Worm (Caenorhabditis elegans): ENCODE results near the gene mrps-18A.
A peak's percentile ranks its signal among the peaks of the same experiment; 100 is the strongest.

Gene mrps-18A

DNA sequence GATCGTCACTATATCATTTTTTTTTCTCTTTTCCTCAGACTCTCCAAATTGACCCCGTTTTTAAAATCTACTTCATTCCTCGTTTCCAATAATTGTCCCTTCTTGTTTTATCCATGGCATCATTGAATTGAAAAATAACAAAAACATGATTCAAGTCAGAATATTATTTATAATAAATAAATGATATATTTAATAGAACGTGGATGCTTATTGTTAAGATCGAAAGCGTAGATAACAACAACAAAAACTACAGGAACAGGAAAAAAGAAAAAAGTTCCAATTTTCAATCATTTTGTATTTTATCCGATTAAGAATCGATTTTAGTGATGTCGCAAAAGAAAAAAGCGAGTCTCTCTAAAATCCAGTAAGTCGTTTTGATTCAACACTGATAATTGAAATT is 19.3 kb downstream of the mrps-18A start, which contains the start of gene F10E9.2:
TSS of gene F10E9.2 (plus strand) at position 301 of the 400 bp plus-strand sequence.
- TF ChIP-seq tlp-1 (tag; optimal IDR thresholded peaks at IDR 0.05) (no peak), mef-2 (tag; optimal IDR thresholded peaks at IDR 0.05) (no peak), fkh-4 (tag; optimal IDR thresholded peaks at IDR 0.05; ENCODE audit: borderline replicate concordance) (no peak), Y116A8C.19 (tag; optimal IDR thresholded peaks at IDR 0.05; ENCODE audit: borderline replicate concordance) (no peak), unc-86 (tag; optimal IDR thresholded peaks at IDR 0.05) (no peak), sup-37 (GFP tag; optimal IDR thresholded peaks at IDR 0.05) (no peak), ztf-4 (tag; optimal IDR thresholded peaks at IDR 0.05) (no peak), ets-5 (GFP tag; IDR thresholded peaks at IDR 0.05) (no peak), swsn-7 (tag; optimal IDR thresholded peaks at IDR 0.05) (no peak), blmp-1 (tag; optimal IDR thresholded peaks at IDR 0.05) (no peak), nhr-77 (tag; optimal IDR thresholded peaks at IDR 0.05) (no peak), lin-39 (tag; optimal IDR thresholded peaks at IDR 0.05) (no peak), irx-1 (tag; optimal IDR thresholded peaks at IDR 0.05) (no peak), lin-15B (tag; optimal IDR thresholded peaks at IDR 0.05) (no peak), F16B12.6 (tag; optimal IDR thresholded peaks at IDR 0.05) (no peak), lir-3 (tag; optimal IDR thresholded peaks at IDR 0.05; ENCODE audit: poor library complexity) (no peak)

DNA sequence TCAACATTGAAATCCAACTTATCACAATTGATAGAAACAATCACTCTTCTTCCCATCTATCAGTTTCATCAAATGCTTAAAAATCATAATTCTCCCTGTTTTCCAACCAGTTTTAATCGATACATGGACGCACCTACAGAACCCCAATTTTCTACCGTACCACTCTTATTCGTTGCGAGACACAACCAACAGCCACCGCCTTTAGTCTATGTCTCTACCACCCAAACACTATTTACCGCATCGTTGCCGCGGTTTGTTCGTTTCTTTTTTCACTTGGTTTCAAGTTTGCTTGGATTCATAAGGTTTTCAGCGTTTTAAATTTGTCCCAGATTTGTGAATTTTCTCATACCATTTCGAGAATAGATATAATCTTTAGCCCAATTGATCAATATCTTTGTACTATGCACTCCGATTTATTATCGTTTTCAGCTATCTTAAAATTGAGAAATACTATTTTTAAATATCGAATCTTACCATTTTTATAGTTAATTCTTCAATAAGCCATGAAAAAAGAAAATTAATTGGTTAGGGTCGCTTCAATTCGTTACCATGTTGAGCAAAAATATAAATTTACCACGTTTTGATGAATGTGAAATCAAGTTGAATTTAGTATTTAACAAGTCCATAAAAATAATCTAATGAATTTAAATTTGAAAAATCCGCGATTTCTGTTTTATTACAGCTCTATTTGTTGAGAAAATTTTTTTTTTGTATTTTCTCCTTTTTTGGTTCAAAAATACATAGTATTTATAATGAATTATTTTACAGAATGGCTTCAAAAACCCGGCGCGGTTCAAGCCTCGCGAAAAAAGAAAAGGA is 21.3 kb downstream of the mrps-18A start, which contains the start of gene F10E9.3:
TSS of gene F10E9.3 (plus strand) at position 769 of the 819 bp plus-strand sequence.
- TF ChIP-seq dpl-1 (GFP tag; optimal IDR thresholded peaks at IDR 0.05): peak in 2 of 3 experiments; percentile 36 to 55
- TF ChIP-seq blmp-1 (tag; optimal IDR thresholded peaks at IDR 0.05): peak; percentile 50
- no peak for TF ChIP-seq ceh-90 (tag; optimal IDR thresholded peaks at IDR 0.05)
- TF ChIP-seq lir-3 (tag; optimal IDR thresholded peaks at IDR 0.05; ENCODE audit: poor library complexity): no peak
- peak; percentile 27 for TF ChIP-seq rnt-1 (tag; optimal IDR thresholded peaks at IDR 0.05)
- peak; percentile 42 to 58 for TF ChIP-seq efl-1 (optimal IDR thresholded peaks at IDR 0.05)
- TF ChIP-seq efl-1 (GFP tag; optimal IDR thresholded peaks at IDR 0.05 in 1 of 2): peak; percentile 16 to 86
- TF ChIP-seq skn-1 (tag; optimal IDR thresholded peaks at IDR 0.05): peak; percentile 21
- TF ChIP-seq nhr-85 (tag): peak; percentile 78
- TF ChIP-seq egl-13 (tag; optimal IDR thresholded peaks at IDR 0.05): no peak
- peak; percentile 3 to 72 for TF ChIP-seq lin-35 (GFP tag; optimal IDR thresholded peaks at IDR 0.05)
- no peak for TF ChIP-seq nhr-20 (tag; optimal IDR thresholded peaks at IDR 0.05)
- peak; percentile 23 for TF ChIP-seq snu-23 (GFP tag; optimal IDR thresholded peaks at IDR 0.05)
- TF ChIP-seq lsy-2 (tag; optimal IDR thresholded peaks at IDR 0.05): peak; percentile 80 to 97
- TF ChIP-seq C16A3.4 (tag; optimal IDR thresholded peaks at IDR 0.05): peak; percentile 3

DNA sequence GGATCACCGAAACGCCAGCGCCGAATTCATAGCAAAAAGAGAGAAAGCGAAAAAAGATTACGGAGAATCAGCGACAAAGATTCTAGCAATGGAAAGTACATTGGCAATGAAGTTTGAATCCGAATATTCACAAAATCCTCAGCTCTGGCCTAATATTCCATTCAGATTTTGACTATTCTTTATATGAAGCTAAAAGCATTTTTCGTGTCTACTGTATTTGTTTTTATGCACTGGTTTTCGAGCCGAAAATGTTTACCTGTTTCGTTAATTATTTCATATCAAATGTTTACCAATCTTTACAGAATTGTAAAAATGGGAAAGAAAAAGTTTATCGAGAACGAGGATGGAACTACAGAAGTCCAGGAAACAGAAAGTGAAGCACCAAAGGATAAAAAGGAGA is 23.5 kb downstream of the mrps-18A start, which contains the start of gene F10E9.4:
TSS of gene F10E9.4 (plus strand) at position 301 of the 400 bp plus-strand sequence.
- no peak for TF ChIP-seq fkh-10 (GFP tag; optimal IDR thresholded peaks at IDR 0.05)
- no peak for TF ChIP-seq lin-13 (GFP tag; optimal IDR thresholded peaks at IDR 0.05)
- TF ChIP-seq vab-15 (tag; optimal IDR thresholded peaks at IDR 0.05): no peak
- TF ChIP-seq fkh-8 (tag; optimal IDR thresholded peaks at IDR 0.05): no peak
- TF ChIP-seq ceh-82 (tag; optimal IDR thresholded peaks at IDR 0.05): no peak
- TF ChIP-seq elt-2 (tag; optimal IDR thresholded peaks at IDR 0.05): no peak
- TF ChIP-seq isw-1 (GFP tag; IDR thresholded peaks at IDR 0.05): no peak
- no peak for TF ChIP-seq nhr-11 (tag; optimal IDR thresholded peaks at IDR 0.05)
- no peak for TF ChIP-seq mep-1 (tag; optimal IDR thresholded peaks at IDR 0.05)
- no peak for TF ChIP-seq lin-15B (tag; optimal IDR thresholded peaks at IDR 0.05)
- no peak for TF ChIP-seq pag-3 (tag; optimal IDR thresholded peaks at IDR 0.05; ENCODE audit: borderline replicate concordance, insufficient read depth)
- TF ChIP-seq rnt-1 (tag; optimal IDR thresholded peaks at IDR 0.05): no peak
- TF ChIP-seq zag-1 (tag; optimal IDR thresholded peaks at IDR 0.05): no peak
- TF ChIP-seq elt-3 (tag; optimal IDR thresholded peaks at IDR 0.05): no peak
- no peak for TF ChIP-seq dpl-1 (GFP tag; optimal IDR thresholded peaks at IDR 0.05)

Measured in whole organism, L1 larva.